Fruit fly (Drosophila melanogaster): ENCODE measurements around the gene CG3347.

DNA sequence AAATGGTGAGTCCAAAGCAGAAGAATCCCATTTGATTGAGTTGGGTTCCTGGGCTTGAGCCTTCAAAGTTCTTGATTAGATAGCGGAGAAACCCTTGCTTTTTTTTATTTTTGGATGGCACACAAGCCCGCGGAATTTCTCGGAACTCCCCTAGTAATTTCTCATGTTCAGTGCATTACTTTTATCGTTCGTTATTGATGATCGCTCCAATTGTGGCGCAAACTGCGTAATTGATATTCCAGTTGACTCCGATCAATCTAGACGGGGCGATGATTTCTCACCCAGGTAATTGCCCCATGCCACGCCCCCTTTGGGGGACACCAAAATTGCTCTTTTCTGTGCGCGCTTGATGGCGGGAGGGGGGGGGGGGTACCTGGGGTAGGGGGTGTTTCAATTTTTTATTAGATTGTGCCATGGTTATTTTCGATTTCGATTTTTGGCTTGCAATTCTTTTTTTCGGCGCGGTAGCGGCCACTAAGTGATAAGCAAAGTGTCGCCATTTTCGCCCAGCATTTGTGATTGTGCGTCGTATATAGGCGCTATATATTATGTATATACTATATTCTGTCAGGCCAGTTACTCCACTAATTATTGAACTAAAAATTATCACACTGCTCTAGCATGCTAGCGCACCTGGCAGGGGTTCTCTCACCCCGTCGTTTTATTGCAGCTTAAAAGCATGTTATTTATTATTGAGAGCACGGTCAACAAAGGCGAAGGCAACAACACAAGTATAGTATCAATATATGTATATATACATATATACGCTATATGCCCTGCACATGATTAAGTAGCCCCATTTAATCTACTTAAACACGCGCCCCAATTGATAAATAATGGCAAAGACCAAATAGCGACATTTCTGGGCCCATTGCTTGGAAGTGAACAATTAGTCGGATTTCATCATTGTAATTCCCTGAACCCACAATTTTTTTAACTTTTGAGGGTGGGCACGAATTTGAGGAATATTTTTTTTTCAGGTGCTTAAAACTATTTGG is 35.9 kb downstream of the CG3347 start:
- TF ChIP-seq GATAd (GFP tag; optimal IDR thresholded peaks at IDR 0.05) (no peak), fru (GFP tag; optimal IDR thresholded peaks at IDR 0.05) (peak; percentile 16), brk (GFP tag; optimal IDR thresholded peaks at IDR 0.05) (no peak), dl (GFP tag; optimal IDR thresholded peaks at IDR 0.05; ENCODE audit: insufficient read depth in 1 of 2, partially characterized antibody in 2 of 2) (no peak), Hr78 (GFP tag; optimal IDR thresholded peaks at IDR 0.05) (no peak), br (GFP tag; optimal IDR thresholded peaks at IDR 0.05) (no peak), Mio (GFP tag; optimal IDR thresholded peaks at IDR 0.05) (no peak), jim (GFP tag; optimal IDR thresholded peaks at IDR 0.05) (no peak), dsf (GFP tag; optimal IDR thresholded peaks at IDR 0.05; ENCODE audit: borderline replicate concordance) (no peak), Abd-B (GFP tag; optimal IDR thresholded peaks at IDR 0.05) (no peak), psq (GFP tag; optimal IDR thresholded peaks at IDR 0.05) (no peak), lola (GFP tag; optimal IDR thresholded peaks at IDR 0.05) (no peak), CG9705 (GFP tag; optimal IDR thresholded peaks at IDR 0.05) (no peak)
